Worm (Caenorhabditis elegans) whole organism, young adult: ENCODE measurements around the gene ncr-1.
A peak's percentile ranks its signal among the peaks of the same experiment; 100 is the strongest.

ENCODE experiments used
- B0261.1 ChIP-seq: sonication (generic microtip); optimal IDR thresholded peaks from 2 replicates; lab custom pipeline; 2016; ENCODE audit warnings: mild to moderate bottlenecking, missing genetic modification characterization, moderate library complexity, missing compliant biosample characterization
- D2030.7 ChIP-seq: fragments of 200-800 bp; sonication (Bioruptor generic); IDR thresholded peaks from 2 replicates; pipeline ENCODE4 v1.3.6; 2022; ENCODE audit warnings: missing genetic modification reagents, missing genetic modification characterization, missing compliant biosample characterization
- F22D6.2 ChIP-seq: sonication (generic microtip); optimal IDR thresholded peaks from 2 replicates; lab custom pipeline; 2016; ENCODE audit warnings: mild to moderate bottlenecking, missing genetic modification characterization, missing compliant biosample characterization
- F23B12.7 ChIP-seq: sonication (generic microtip); optimal IDR thresholded peaks from 2 replicates; lab custom pipeline; 2017; ENCODE audit warnings: missing genetic modification characterization, mild to moderate bottlenecking, missing compliant biosample characterization, antibody characterized with exemption, moderate library complexity; ENCODE audit not compliant: insufficient read depth
- F52B5.7 ChIP-seq: sonication (generic microtip); optimal IDR thresholded peaks from 2 replicates; lab custom pipeline; 2016; ENCODE audit warnings: mild to moderate bottlenecking, missing genetic modification characterization, missing compliant biosample characterization
- F57A8.1 ChIP-seq: fragments of 200-800 bp; sonication (Bioruptor generic); optimal IDR thresholded peaks from 2 replicates; lab custom pipeline; 2018; ENCODE audit warnings: mild to moderate bottlenecking, missing genetic modification characterization, moderate library complexity, missing compliant biosample characterization
- K11D2.4 ChIP-seq: fragments of 200-800 bp; sonication (Bioruptor generic); IDR thresholded peaks from 2 replicates; pipeline ENCODE4 v1.3.6; 2022; ENCODE audit warnings: missing genetic modification reagents, missing genetic modification characterization, missing compliant biosample characterization
- T07F8.4 ChIP-seq: sonication (generic microtip); optimal IDR thresholded peaks from 2 replicates; lab custom pipeline; 2016; ENCODE audit warnings: mild to moderate bottlenecking, missing genetic modification characterization, moderate library complexity, missing compliant biosample characterization
- ZK185.1 ChIP-seq: sonication (generic microtip); optimal IDR thresholded peaks from 2 replicates; lab custom pipeline; 2016; ENCODE audit warnings: mild to moderate bottlenecking, missing genetic modification characterization, missing compliant biosample characterization; ENCODE audit not compliant: poor library complexity, severe bottlenecking
- ama-1 ChIP-seq, 3 experiments: fragments of 150-350 bp in 1 of 3; sonication (generic microtip) in 2 of 3; optimal IDR thresholded peaks; 2 replicates each; lab custom pipeline; 2014 to 2018; ENCODE audit warnings: missing biosample characterization in 2 of 3, missing genetic modification characterization in 2 of 3, missing genetic modification reagents in 2 of 3
- aptf-2 ChIP-seq: fragments of 200-800 bp; sonication (Bioruptor generic); conservative IDR thresholded peaks from 2 replicates; pipeline ENCODE4 v1.3.6; 2022; ENCODE audit warnings: missing genetic modification reagents, missing genetic modification characterization, missing compliant biosample characterization
- aptf-3 ChIP-seq: fragments of 200-800 bp; sonication (Bioruptor generic); IDR thresholded peaks from 2 replicates; pipeline ENCODE4 v1.3.6; 2022; ENCODE audit warnings: missing genetic modification characterization, missing compliant biosample characterization
- athp-1 ChIP-seq: sonication (generic microtip); optimal IDR thresholded peaks from 2 replicates; lab custom pipeline; 2017; ENCODE audit warnings: mild to moderate bottlenecking, missing genetic modification characterization, missing compliant biosample characterization
- attf-6 ChIP-seq: fragments of 200-800 bp; sonication (Bioruptor generic); IDR thresholded peaks from 2 replicates; pipeline ENCODE4 v1.3.6; 2022; ENCODE audit warnings: missing genetic modification reagents, missing genetic modification characterization, missing compliant biosample characterization
- ccch-3 ChIP-seq: fragments of 200-800 bp; sonication (Bioruptor generic); optimal IDR thresholded peaks from 2 replicates; lab custom pipeline; 2018; ENCODE audit warnings: mild to moderate bottlenecking, missing genetic modification characterization, missing compliant biosample characterization
- ceh-40 ChIP-seq: fragments of 200-800 bp; sonication (Bioruptor generic); IDR thresholded peaks from 2 replicates; pipeline ENCODE4 v1.3.6; 2022; ENCODE audit warnings: missing genetic modification characterization, missing compliant biosample characterization
- dox-1 ChIP-seq: fragments of 200-800 bp; sonication (Bioruptor generic); IDR thresholded peaks from 2 replicates; pipeline ENCODE4 v1.3.6; 2022; ENCODE audit warnings: missing genetic modification reagents, missing genetic modification characterization, missing compliant biosample characterization
- efl-1 ChIP-seq: fragments of 150-350 bp; optimal IDR thresholded peaks from 2 replicates; lab custom pipeline; 2014; ENCODE audit warnings: missing biosample characterization, missing genetic modification reagents, missing genetic modification characterization
- egl-18 ChIP-seq: fragments of 200-800 bp; sonication (Bioruptor generic); IDR thresholded peaks from 2 replicates; pipeline ENCODE4 v1.3.6; 2022; ENCODE audit warnings: missing genetic modification reagents, missing genetic modification characterization, missing compliant biosample characterization
- egl-44 ChIP-seq: fragments of 200-800 bp; sonication (Bioruptor generic); IDR thresholded peaks from 2 replicates; pipeline ENCODE4 v1.3.6; 2022; ENCODE audit warnings: missing genetic modification reagents, missing genetic modification characterization, missing compliant biosample characterization
- egrh-3 ChIP-seq: fragments of 200-800 bp; sonication (Bioruptor generic); IDR thresholded peaks from 2 replicates; pipeline ENCODE4 v1.3.6; 2022; ENCODE audit warnings: missing genetic modification reagents, missing genetic modification characterization, missing compliant biosample characterization
- ekl-4 ChIP-seq: fragments of 200-800 bp; sonication (Bioruptor generic); IDR thresholded peaks from 2 replicates; pipeline ENCODE4 v1.3.6; 2022; ENCODE audit warnings: missing genetic modification reagents, missing genetic modification characterization, missing compliant biosample characterization
- ets-4 ChIP-seq: fragments of 200-800 bp; sonication (Bioruptor generic); optimal IDR thresholded peaks from 2 replicates; lab custom pipeline; 2018; ENCODE audit warnings: mild to moderate bottlenecking, missing genetic modification characterization, missing compliant biosample characterization
- fkh-3 ChIP-seq: sonication (generic microtip); optimal IDR thresholded peaks from 2 replicates; lab custom pipeline; 2016; ENCODE audit warnings: mild to moderate bottlenecking, missing genetic modification characterization, missing compliant biosample characterization
- him-1 ChIP-seq: sonication (generic microtip); optimal IDR thresholded peaks from 2 replicates; lab custom pipeline; 2016; ENCODE audit warnings: missing genotype, missing genetic modification reagents, missing genetic modification characterization, missing compliant biosample characterization
- lir-1 ChIP-seq: fragments of 200-800 bp; sonication (Bioruptor generic); conservative IDR thresholded peaks from 2 replicates; pipeline ENCODE4 v1.3.6; 2022; ENCODE audit warnings: missing genetic modification reagents, missing genetic modification characterization, missing compliant biosample characterization
- madf-10 ChIP-seq: sonication (generic microtip); optimal IDR thresholded peaks from 2 replicates; lab custom pipeline; 2016; ENCODE audit warnings: mild to moderate bottlenecking, missing genetic modification characterization, missing compliant biosample characterization
- madf-6 ChIP-seq: fragments of 200-800 bp; sonication (Bioruptor generic); IDR thresholded peaks from 2 replicates; pipeline ENCODE4 v1.3.6; 2022; ENCODE audit warnings: missing genetic modification reagents, missing genetic modification characterization, missing compliant biosample characterization
- madf-8 ChIP-seq: fragments of 200-800 bp; sonication (Bioruptor generic); conservative IDR thresholded peaks from 2 replicates; pipeline ENCODE4 v1.3.6; 2022; ENCODE audit warnings: missing genetic modification reagents, missing genetic modification characterization, missing compliant biosample characterization
- nfya-2 ChIP-seq: fragments of 200-800 bp; sonication (Bioruptor generic); IDR thresholded peaks from 2 replicates; pipeline ENCODE4 v1.3.6; 2022; ENCODE audit warnings: missing genetic modification reagents, missing genetic modification characterization, missing compliant biosample characterization
- pbrm-1 ChIP-seq: fragments of 200-800 bp; sonication (Bioruptor generic); IDR thresholded peaks from 2 replicates; pipeline ENCODE4 v1.3.6; 2022; ENCODE audit warnings: missing genetic modification reagents, missing genetic modification characterization, missing compliant biosample characterization
- rec-8 ChIP-seq, 2 experiments: sonication (generic microtip); optimal IDR thresholded peaks; 2 replicates each; lab custom pipeline; 2016; ENCODE audit warnings: mild to moderate bottlenecking in 2 of 2, missing genetic modification characterization in 2 of 2, missing genetic modification reagents in 2 of 2, missing genotype in 2 of 2, missing biosample characterization in 1 of 2, missing compliant biosample characterization in 1 of 2, moderate library complexity in 1 of 2
- snpc-1.3 ChIP-seq: sonication (generic microtip); optimal IDR thresholded peaks from 2 replicates; lab custom pipeline; 2017; ENCODE audit warnings: missing genetic modification characterization, mild to moderate bottlenecking, missing compliant biosample characterization, antibody characterized with exemption, moderate library complexity, missing genotype, missing genetic modification reagents; ENCODE audit not compliant: insufficient read depth
- snpc-4 ChIP-seq, 5 experiments: fragments of 150-350 bp in 1 of 5; sonication (generic microtip) in 4 of 5; optimal IDR thresholded peaks; 2 replicates each; lab custom pipeline; 2014 to 2018; ENCODE audit warnings: missing genetic modification characterization in 5 of 5, missing biosample characterization in 3 of 5, antibody characterized with exemption in 2 of 5, mild to moderate bottlenecking in 2 of 5, missing compliant biosample characterization in 2 of 5, missing genotype in 2 of 5, moderate library complexity in 2 of 5, missing genetic modification reagents in 1 of 5
- tbp1 ChIP-seq: fragments of 200-800 bp; sonication (Bioruptor generic); optimal IDR thresholded peaks from 2 replicates; lab custom pipeline; 2018; ENCODE audit warnings: mild to moderate bottlenecking, missing genetic modification characterization, missing compliant biosample characterization
- zfh-2 ChIP-seq: fragments of 200-800 bp; sonication (Bioruptor generic); conservative IDR thresholded peaks from 2 replicates; pipeline ENCODE4 v1.3.6; 2022; ENCODE audit warnings: missing genetic modification reagents, missing genetic modification characterization, missing compliant biosample characterization
- ztf-28 ChIP-seq: fragments of 200-800 bp; sonication (Bioruptor generic); IDR thresholded peaks from 2 replicates; pipeline ENCODE4 v1.3.6; 2022; ENCODE audit warnings: missing genetic modification reagents, missing genetic modification characterization, missing compliant biosample characterization

ncr-1 gene

ce11 chrX:4453101-4453500 lies 35.6 kb downstream of the ncr-1 start (continued):
- TF ChIP-seq ama-1 (optimal IDR thresholded peaks at IDR 0.05; lab: Kevin White, UChicago) (no peak), ama-1 (GFP tag; optimal IDR thresholded peaks at IDR 0.05; lab: Kevin White, UChicago) (peak in 1 of 2 experiments; percentile 35), F23B12.7 (tag; lab: Kevin White, UChicago) (no peak), egrh-3 (no peak), ZK185.1 (tag; lab: Kevin White, UChicago) (peak; percentile 39), madf-6 (GFP tag; lab: Robert Waterston, UW) (no peak; the same call in 1 of the 2 replicates), F52B5.7 (peak; percentile 24), fkh-3 (peak; percentile 16), him-1 (tag; lab: Kevin White, UChicago) (peak; percentile 87), dox-1 (GFP tag; lab: Robert Waterston, UW) (peak; percentile 71), F57A8.1 (GFP tag; lab: Kevin White, UChicago) (peak; percentile 57), pbrm-1 (peak; percentile 65; the same call in 1 of the 2 replicates), rec-8 (tag; optimal IDR thresholded peaks at IDR 0.05; lab: Kevin White, UChicago) (no peak), F22D6.2 (tag; lab: Kevin White, UChicago) (no peak), nfya-2 (GFP tag; lab: Robert Waterston, UW) (no peak), zfh-2 (GFP tag; lab: Robert Waterston, UW) (no peak), athp-1 (tag; lab: Kevin White, UChicago) (no peak), madf-10 (peak; percentile 31), attf-6 (GFP tag; lab: Robert Waterston, UW) (no peak), ekl-4 (GFP tag; lab: Robert Waterston, UW) (peak; percentile 13; the same call in 1 of the 2 replicates), ccch-3 (GFP tag; lab: Kevin White, UChicago) (no peak), lir-1 (GFP tag; lab: Robert Waterston, UW) (no peak), tbp1 (GFP tag; lab: Kevin White, UChicago) (peak; percentile 93), ztf-28 (GFP tag; lab: Robert Waterston, UW) (0 out of 2 replicates have a peak, but pooled peaks have one; percentile 8), D2030.7 (peak; percentile 68), egl-44 (peak; percentile 75; the same call in 1 of the 2 replicates), T07F8.4 (tag; lab: Kevin White, UChicago) (peak; percentile 35), snpc-4 (GFP tag; optimal IDR thresholded peaks at IDR 0.05; lab: Kevin White, UChicago) (peak; percentile 54), snpc-4 (tag; optimal IDR thresholded peaks at IDR 0.05; lab: Kevin White, UChicago) (peak in 2 of 4 experiments; percentile 56 to 61), ets-4 (GFP tag; lab: Kevin White, UChicago) (no peak), snpc-1.3 (tag; lab: Kevin White, UChicago) (peak; percentile 86), B0261.1 (tag; lab: Kevin White, UChicago) (peak; percentile 83)

DNA sequence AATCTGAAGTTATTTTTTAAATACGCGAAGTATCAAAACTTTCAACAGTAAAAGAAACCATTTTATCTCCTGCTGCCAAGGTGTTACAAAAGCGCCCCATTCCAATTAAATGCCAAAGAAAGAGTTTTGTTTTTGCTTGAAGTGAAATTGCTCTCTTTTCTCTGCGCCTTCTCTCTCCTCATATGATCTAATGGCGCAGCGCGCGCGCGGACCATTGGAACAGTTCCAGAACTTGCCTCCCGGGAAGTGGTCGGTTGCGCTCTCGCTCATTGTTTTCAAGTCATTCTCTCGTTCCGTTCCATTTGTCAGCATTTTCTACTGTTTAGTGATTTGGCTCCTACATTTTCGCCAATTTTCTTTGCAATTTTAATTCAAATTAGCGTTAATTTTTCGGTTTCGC lies 36.7 kb downstream of the ncr-1 start:
- TF ChIP-seq egl-18 (no peak), madf-8 (peak; percentile 16; the same call in 1 of the 2 replicates), K11D2.4 (GFP tag; lab: Robert Waterston, UW) (no peak), madf-6 (GFP tag; lab: Robert Waterston, UW) (peak; percentile 54), aptf-3 (GFP tag; lab: Robert Waterston, UW) (0 out of 2 replicates have a peak, but pooled peaks have one; percentile 62), ceh-40 (no peak), aptf-2 (GFP tag; lab: Robert Waterston, UW) (peak; percentile 94), efl-1 (GFP tag; lab: Kevin White, UChicago) (peak; percentile 70)
